2 fruit fly cellular contexts compared by ENCODE assay signal in the genomic region with DNA sequence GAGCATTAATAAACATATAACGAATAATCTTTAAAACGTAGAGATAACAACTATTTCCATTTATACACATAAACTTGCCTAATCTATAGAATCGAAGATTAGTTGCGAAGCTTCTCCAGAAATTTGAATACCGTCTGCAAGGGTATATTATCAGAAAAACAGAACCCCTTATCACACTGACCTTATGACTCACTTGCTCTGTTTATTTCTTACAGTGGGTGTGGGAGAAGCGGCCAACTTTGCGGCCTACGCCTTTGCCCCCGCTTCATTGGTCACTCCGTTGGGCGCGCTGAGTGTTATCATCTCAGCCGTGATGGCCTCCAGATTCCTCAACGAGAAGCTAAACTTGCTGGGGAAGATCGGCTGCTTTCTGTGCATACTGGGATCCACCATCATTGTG.
TF ChIP-seq lines count a peak whose summit lies in the region.

No protein-coding gene starts in this region.

- TF ChIP-seq CTCF in whole organism, embryonic (GFP tag; optimal IDR thresholded peaks at IDR 0.05; lab: Kevin White, UChicago): no peak

TF ChIP-seq in whole organism, embryonic, 481 proteins besides CTCF, POLR2A, EP300 and RAD21:
- TF ChIP-seq CG9609 (GFP tag; optimal IDR thresholded peaks at IDR 0.05; lab: Kevin White, UChicago) (no peak), Hr78 (GFP tag; optimal IDR thresholded peaks at IDR 0.05; lab: Kevin White, UChicago) (peak in 1 of 2 experiments; percentile 88), GATAe (GFP tag; conservative IDR thresholded peaks at IDR 0.05; lab: Robert Waterston, UW) (0 out of 2 replicates have a peak, but pooled peaks have one; percentile 9), exex (tag; optimal IDR thresholded peaks at IDR 0.05; lab: Kevin White, UChicago) (peak; percentile 26), vnd (GFP tag; IDR thresholded peaks at IDR 0.05; lab: Robert Waterston, UW; ENCODE audit: partially characterized antibody) (no peak), mirr (GFP tag; optimal IDR thresholded peaks at IDR 0.05; lab: Kevin White, UChicago) (peak; percentile 14), nom (GFP tag; optimal IDR thresholded peaks at IDR 0.05; lab: Kevin White, UChicago) (peak; percentile 13), row (GFP tag; IDR thresholded peaks at IDR 0.05; lab: Robert Waterston, UW) (peak; percentile 16; the same call in 1 of the 3 replicates), CG34376 (GFP tag; optimal IDR thresholded peaks at IDR 0.05; lab: Kevin White, UChicago) (peak; percentile 12), tin (GFP tag; optimal IDR thresholded peaks at IDR 0.05; lab: Kevin White, UChicago) (no peak), Oli (tag; optimal IDR thresholded peaks at IDR 0.05; lab: Kevin White, UChicago) (no peak), Abd-B (GFP tag; optimal IDR thresholded peaks at IDR 0.05; lab: Kevin White, UChicago) (no peak)

TF ChIP-seq in whole organism, prepupa, 60 proteins besides CTCF, POLR2A, EP300 and RAD21:
- no peak for TF ChIP-seq CG16779 (tag; optimal IDR thresholded peaks at IDR 0.05; lab: Kevin White, UChicago)
- TF ChIP-seq dac (GFP tag; optimal IDR thresholded peaks at IDR 0.05; lab: Kevin White, UChicago): no peak
- TF ChIP-seq svp (GFP tag; lab: Kevin White, UChicago): peak; percentile 95
- no peak for TF ChIP-seq CG8319 (GFP tag; optimal IDR thresholded peaks at IDR 0.05; lab: Kevin White, UChicago)
- TF ChIP-seq CG31627 (GFP tag; optimal IDR thresholded peaks at IDR 0.05; lab: Kevin White, UChicago): no peak
- no peak for TF ChIP-seq CG6808 (GFP tag; optimal IDR thresholded peaks at IDR 0.05; lab: Kevin White, UChicago)
- TF ChIP-seq Lpt (GFP tag; optimal IDR thresholded peaks at IDR 0.05; lab: Kevin White, UChicago): no peak
- no peak for TF ChIP-seq CG8632 (GFP tag; optimal IDR thresholded peaks at IDR 0.05; lab: Kevin White, UChicago)
- TF ChIP-seq Eip75B (GFP tag; optimal IDR thresholded peaks at IDR 0.05; lab: Kevin White, UChicago): no peak
- TF ChIP-seq Eip78C (GFP tag; lab: Kevin White, UChicago): peak; percentile 54
- TF ChIP-seq CG6854 (GFP tag; optimal IDR thresholded peaks at IDR 0.05; lab: Kevin White, UChicago): no peak
